Worm (Caenorhabditis elegans) whole organism, early embryonic: ENCODE results near the gene lec-9.

Experiments
- F13C5.2 ChIP-seq: sonication (generic microtip); optimal IDR thresholded peaks from 2 replicates; lab custom pipeline; 2017; ENCODE audit warnings: mild to moderate bottlenecking, missing genetic modification characterization, inconsistent platforms, missing compliant biosample characterization
- ama-1 ChIP-seq: fragments of 150-350 bp; optimal IDR thresholded peaks from 2 replicates; lab custom pipeline; 2014
- ceh-13 ChIP-seq: fragments of 200-800 bp; sonication (Bioruptor generic); optimal IDR thresholded peaks from 2 replicates; lab custom pipeline; 2018; ENCODE audit warnings: mild to moderate bottlenecking, missing genetic modification characterization, missing compliant biosample characterization
- flt-1 ChIP-seq: fragments of 200-800 bp; sonication (Bioruptor generic); IDR thresholded peaks from 2 replicates; pipeline ENCODE4 v1.3.6; 2022; ENCODE audit warnings: missing genetic modification characterization, missing compliant biosample characterization
- hmbx-1 ChIP-seq: sonication (generic microtip); optimal IDR thresholded peaks from 2 replicates; lab custom pipeline; 2016; ENCODE audit warnings: mild to moderate bottlenecking, missing genetic modification characterization, missing compliant biosample characterization
- hnd-1 ChIP-seq: sonication (generic microtip); optimal IDR thresholded peaks from 2 replicates; lab custom pipeline; 2016; ENCODE audit warnings: missing genetic modification characterization, missing compliant biosample characterization
- scrt-1 ChIP-seq: fragments of 200-800 bp; sonication (Bioruptor generic); IDR thresholded peaks from 2 replicates; pipeline ENCODE4 v1.3.6; 2022; ENCODE audit warnings: missing genetic modification characterization, missing compliant biosample characterization
- tbx-37 ChIP-seq: fragments of 200-800 bp; sonication (Bioruptor generic); conservative IDR thresholded peaks from 2 replicates; pipeline ENCODE4 v1.3.6; 2022; ENCODE audit warnings: missing genetic modification reagents, missing genetic modification characterization, missing compliant biosample characterization
- tra-4 ChIP-seq: sonication (generic microtip); optimal IDR thresholded peaks from 2 replicates; lab custom pipeline; 2017; ENCODE audit warnings: missing genetic modification characterization, missing compliant biosample characterization

- peak; percentile 55 for TF ChIP-seq flt-1 (GFP tag; lab: Robert Waterston, UW)
- peak; percentile 75; the same call in 1 of the 2 replicates for TF ChIP-seq scrt-1 (GFP tag; lab: Robert Waterston, UW)
- TF ChIP-seq tra-4, result no peak
- TF ChIP-seq F13C5.2, result no peak
- no peak for TF ChIP-seq ama-1 (lab: Kevin White, UChicago)
- TF ChIP-seq tbx-37 (GFP tag; lab: Robert Waterston, UW), result 0 out of 2 replicates have a peak, but pooled peaks have one; percentile 34
- TF ChIP-seq hmbx-1 (tag; lab: Kevin White, UChicago), result no peak
- TF ChIP-seq ceh-13 (GFP tag; lab: Kevin White, UChicago), result peak; percentile 29
- TF ChIP-seq hnd-1 (tag; lab: Kevin White, UChicago), result no peak
Observed at ce11 chrX:17611180-17611579, 10.9 kb downstream of the lec-9 start.
